Worm (Caenorhabditis elegans): Measurements from ENCODE around the gene akt-2.

akt-2 gene

DNA sequence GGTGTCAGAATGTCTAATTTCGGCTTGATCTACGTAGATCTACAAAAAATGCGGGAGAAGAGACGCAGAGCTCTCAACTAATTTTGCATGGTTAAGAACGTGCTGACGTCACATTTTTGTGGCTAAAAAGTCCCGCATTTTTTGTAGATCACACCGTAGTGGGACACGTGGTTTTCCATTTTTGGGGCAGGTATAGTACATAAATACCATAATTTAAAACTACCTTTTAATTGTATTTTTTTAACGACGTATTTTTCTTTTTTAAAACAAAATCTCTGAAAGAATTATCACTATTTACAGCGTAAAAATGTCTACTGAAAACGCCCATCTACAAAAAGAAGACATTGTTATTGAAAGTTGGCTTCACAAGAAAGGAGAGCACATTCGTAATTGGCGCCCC is at the start of gene akt-2:
Gene akt-2 (plus strand): TSS at position 301 of the 400 bp plus-strand sequence.
- no peak for TF ChIP-seq nhr-102 (tag; optimal IDR thresholded peaks at IDR 0.05)
- no peak for TF ChIP-seq zip-11 (GFP tag; IDR thresholded peaks at IDR 0.05)
- no peak for TF ChIP-seq unc-62 (GFP tag; optimal IDR thresholded peaks at IDR 0.05 in 1 of 2)
- no peak for TF ChIP-seq unc-62 (tag; optimal IDR thresholded peaks at IDR 0.05)
- TF ChIP-seq duxl-1 (tag; optimal IDR thresholded peaks at IDR 0.05; ENCODE audit: poor library complexity) = no peak
- no peak for TF ChIP-seq Y48G9A.11 (GFP tag; IDR thresholded peaks at IDR 0.05)
- TF ChIP-seq dve-1 (tag; optimal IDR thresholded peaks at IDR 0.05; ENCODE audit: insufficient read depth) = no peak
- TF ChIP-seq vab-7 (GFP tag; IDR thresholded peaks at IDR 0.05) = no peak
- TF ChIP-seq lin-38 (GFP tag; IDR thresholded peaks at IDR 0.05) = no peak
- TF ChIP-seq ceh-62 (tag; optimal IDR thresholded peaks at IDR 0.05) = no peak
- TF ChIP-seq mep-1 (tag; optimal IDR thresholded peaks at IDR 0.05) = no peak
- TF ChIP-seq egl-27 (tag; optimal IDR thresholded peaks at IDR 0.05) = no peak
- no peak for TF ChIP-seq mdl-1 (tag; optimal IDR thresholded peaks at IDR 0.05)
- TF ChIP-seq pha-4 (GFP tag; IDR thresholded peaks at IDR 0.05) = no peak
- no peak for TF ChIP-seq pha-4 (tag; optimal IDR thresholded peaks at IDR 0.05)
- TF ChIP-seq madf-5 (GFP tag; IDR thresholded peaks at IDR 0.05) = no peak
- TF ChIP-seq aha-1 (tag) = no peak
- no peak for TF ChIP-seq skn-1 (tag; optimal IDR thresholded peaks at IDR 0.05)

- TF ChIP-seq Y5F2A.4 (GFP tag; optimal IDR thresholded peaks at IDR 0.05) (no peak), R02D3.7 (tag; optimal IDR thresholded peaks at IDR 0.05) (no peak), ceh-32 (tag; optimal IDR thresholded peaks at IDR 0.05; ENCODE audit: poor library complexity) (no peak), hlh-30 (tag; optimal IDR thresholded peaks at IDR 0.05; ENCODE audit: insufficient read depth) (peak; percentile 66), hmg-1.1 (GFP tag; IDR thresholded peaks at IDR 0.05) (peak; percentile 53), gei-8 (GFP tag; optimal IDR thresholded peaks at IDR 0.05) (no peak), dmd-8 (GFP tag; IDR thresholded peaks at IDR 0.05) (peak; percentile 52; the same call in 1 of the 2 replicates), aha-1 (tag) (peak; percentile 96)
Measured at ce11 chrX:14098618-14099118, 48.8 kb upstream of the akt-2 start, which contains the start of gene F16B12.4. Gene F16B12.4 (minus strand): TSS chrX:14098668.

DNA sequence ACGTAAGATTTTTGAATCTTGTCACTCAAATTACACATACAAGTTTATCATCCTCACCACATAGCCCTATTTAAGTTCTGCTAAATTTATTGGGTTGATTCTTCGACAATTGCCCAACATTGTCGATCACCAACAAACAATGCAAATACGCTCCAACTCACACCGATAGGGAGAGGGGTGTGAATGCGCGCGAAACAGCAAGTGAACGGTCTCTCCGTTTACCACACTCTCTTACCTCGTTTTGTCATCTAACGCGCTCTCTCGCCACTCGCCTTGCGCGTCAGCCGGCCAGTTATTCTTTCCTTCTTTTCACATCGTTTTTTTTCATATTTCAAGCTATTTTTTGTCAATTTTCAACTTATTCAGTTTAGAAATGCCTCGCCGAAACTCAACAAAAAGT is 45.5 kb upstream of the akt-2 start, which contains the start of gene F16B12.6:
Gene F16B12.6 (plus strand): TSS at position 331 of the 400 bp plus-strand sequence.
- peak; percentile 78 for TF ChIP-seq dve-1 (tag; optimal IDR thresholded peaks at IDR 0.05; ENCODE audit: insufficient read depth)
- TF ChIP-seq rbr-2 (tag; optimal IDR thresholded peaks at IDR 0.05) = peak; percentile 79
- TF ChIP-seq nhr-102 (tag; optimal IDR thresholded peaks at IDR 0.05) = no peak
- TF ChIP-seq cey-2 (tag; optimal IDR thresholded peaks at IDR 0.05; ENCODE audit: borderline replicate concordance, insufficient read depth) = no peak
- TF ChIP-seq mdl-1 (tag; optimal IDR thresholded peaks at IDR 0.05) = peak in 1 of 2 experiments; percentile 19
- TF ChIP-seq snpc-1.2 (GFP tag; IDR thresholded peaks at IDR 0.05) = no peak
- TF ChIP-seq dmd-6 (GFP tag; IDR thresholded peaks at IDR 0.05) = peak; percentile 60
- no peak for TF ChIP-seq lin-15B (tag; optimal IDR thresholded peaks at IDR 0.05)
- TF ChIP-seq mxl-3 (GFP tag; optimal IDR thresholded peaks at IDR 0.05) = peak; percentile 46
- no peak for TF ChIP-seq dmd-8 (GFP tag; IDR thresholded peaks at IDR 0.05)
- peak; percentile 30 for TF ChIP-seq F37D6.2 (tag; optimal IDR thresholded peaks at IDR 0.05)
- peak; percentile 47; the same call in 1 of the 2 replicates for TF ChIP-seq T26A8.4 (GFP tag; IDR thresholded peaks at IDR 0.05)
- TF ChIP-seq Y5F2A.4 (GFP tag; optimal IDR thresholded peaks at IDR 0.05) = no peak
- TF ChIP-seq lin-38 (GFP tag; IDR thresholded peaks at IDR 0.05) = peak; percentile 91
- TF ChIP-seq nhr-25 (tag; optimal IDR thresholded peaks at IDR 0.05; ENCODE audit: borderline replicate concordance, insufficient read depth) = peak; percentile 52
- TF ChIP-seq mes-2 (tag; optimal IDR thresholded peaks at IDR 0.05; ENCODE audit: poor library complexity, severe bottlenecking) = peak; percentile 77
- no peak for TF ChIP-seq lin-1 (GFP tag; IDR thresholded peaks at IDR 0.05)
- TF ChIP-seq lin-13 (GFP tag; optimal IDR thresholded peaks at IDR 0.05) = peak; percentile 80
- TF ChIP-seq ces-1 (GFP tag; optimal IDR thresholded peaks at IDR 0.05) = no peak
- TF ChIP-seq dpl-1 (GFP tag; optimal IDR thresholded peaks at IDR 0.05) = peak; percentile 90
- TF ChIP-seq ZK337.2 (GFP tag; IDR thresholded peaks at IDR 0.05) = no peak
- TF ChIP-seq dmd-9 (GFP tag; IDR thresholded peaks at IDR 0.05) = peak; percentile 18; the same call in 1 of the 2 replicates
- TF ChIP-seq lin-29 (GFP tag; IDR thresholded peaks at IDR 0.05) = 0 out of 2 replicates have a peak, but pooled peaks have one; percentile 28
- TF ChIP-seq hlh-11 (tag; optimal IDR thresholded peaks at IDR 0.05) = peak; percentile 89
- TF ChIP-seq daf-16 (GFP tag; optimal IDR thresholded peaks at IDR 0.05) = no peak
- peak; percentile 66 for TF ChIP-seq daf-16 (tag; optimal IDR thresholded peaks at IDR 0.05)
- TF ChIP-seq nhr-6 (tag; optimal IDR thresholded peaks at IDR 0.05) = peak; percentile 73
- TF ChIP-seq F26F4.8 (GFP tag; conservative IDR thresholded peaks at IDR 0.05) = no peak
